Worm (Caenorhabditis elegans) whole organism, young adult: ENCODE data around the gene hrg-4.

ENCODE experiments used
- ama-1 ChIP-seq, 3 experiments: fragments of 150-350 bp in 1 of 3; sonication (generic microtip) in 2 of 3; optimal IDR thresholded peaks; 2 replicates each; lab custom pipeline; 2014 to 2018; ENCODE audit warnings: missing biosample characterization in 2 of 3, missing genetic modification characterization in 2 of 3, missing genetic modification reagents in 2 of 3
- attf-3 ChIP-seq: fragments of 200-800 bp; sonication (Bioruptor generic); conservative IDR thresholded peaks from 2 replicates; pipeline ENCODE4 v1.3.6; 2022; ENCODE audit warnings: missing genetic modification reagents, missing genetic modification characterization, missing compliant biosample characterization

- TF ChIP-seq ama-1 (optimal IDR thresholded peaks at IDR 0.05; lab: Kevin White, UChicago) = no peak
- TF ChIP-seq ama-1 (GFP tag; optimal IDR thresholded peaks at IDR 0.05; lab: Kevin White, UChicago) = no peak
- no peak for TF ChIP-seq attf-3
Measured at ce11 chrIV:11030893-11031292, at the start of gene hrg-4.
